Fruit fly (Drosophila melanogaster): ENCODE data around the gene GV1.
A peak's percentile ranks its signal among the peaks of the same experiment; 100 is the strongest.

The GV1 gene

dm6 chr3L:1866021-1866811, 55.8 kb downstream of the GV1 start:
- TF ChIP-seq nom (GFP tag; optimal IDR thresholded peaks at IDR 0.05) (peak; percentile 69), pfk (GFP tag; optimal IDR thresholded peaks at IDR 0.05) (no peak), CG10543 (GFP tag; optimal IDR thresholded peaks at IDR 0.05) (peak; percentile 9), pan (optimal IDR thresholded peaks at IDR 0.05) (no peak), pan (GFP tag; optimal IDR thresholded peaks at IDR 0.05 in 1 of 2, IDR thresholded peaks at IDR 0.05 in 1 of 2) (peak in 1 of 2 experiments; percentile 16), ac (GFP tag; optimal IDR thresholded peaks at IDR 0.05) (no peak), Med (GFP tag) (peak; percentile 47), CG14710 (tag; optimal IDR thresholded peaks at IDR 0.05) (no peak), aop (GFP tag; IDR thresholded peaks at IDR 0.05) (no peak), CG15479 (GFP tag; optimal IDR thresholded peaks at IDR 0.05) (peak; percentile 22), unc-4 (GFP tag; IDR thresholded peaks at IDR 0.05; ENCODE audit: partially characterized antibody) (no peak), CG17829 (tag; optimal IDR thresholded peaks at IDR 0.05) (no peak), CG13894 (tag; optimal IDR thresholded peaks at IDR 0.05) (peak; percentile 14), Oaz (GFP tag; IDR thresholded peaks at IDR 0.05) (no peak), knrl (GFP tag; IDR thresholded peaks at IDR 0.05; ENCODE audit: partially characterized antibody) (no peak), NC2α (GFP tag; optimal IDR thresholded peaks at IDR 0.05) (no peak), fu2 (GFP tag; optimal IDR thresholded peaks at IDR 0.05) (no peak), gem (tag; optimal IDR thresholded peaks at IDR 0.05) (no peak), Atf6 (GFP tag; IDR thresholded peaks at IDR 0.05) (no peak), CG34422 (GFP tag; IDR thresholded peaks at IDR 0.05) (peak; percentile 34; the same call in 1 of the 3 replicates), grn (GFP tag; optimal IDR thresholded peaks at IDR 0.05) (peak; percentile 25), CG4360 (GFP tag; IDR thresholded peaks at IDR 0.05) (no peak), CG10431 (GFP tag; optimal IDR thresholded peaks at IDR 0.05) (no peak), CG1529 (GFP tag; optimal IDR thresholded peaks at IDR 0.05) (no peak), CG2889 (GFP tag; IDR thresholded peaks at IDR 0.05) (0 out of 3 replicates have a peak, but pooled peaks have one; percentile 30), CG4617 (GFP tag; optimal IDR thresholded peaks at IDR 0.05; ENCODE audit: borderline replicate concordance) (no peak), shn (GFP tag; optimal IDR thresholded peaks at IDR 0.05) (no peak), crp (GFP tag; optimal IDR thresholded peaks at IDR 0.05) (no peak), CG34376 (GFP tag; optimal IDR thresholded peaks at IDR 0.05) (peak; percentile 14), ewg (GFP tag; optimal IDR thresholded peaks at IDR 0.05) (peak; percentile 61), CG8478 (optimal IDR thresholded peaks at IDR 0.05) (no peak), sd (tag; optimal IDR thresholded peaks at IDR 0.05) (peak; percentile 64), nerfin-2 (GFP tag; IDR thresholded peaks at IDR 0.05; ENCODE audit: partially characterized antibody) (no peak), Nf-YA (GFP tag; IDR thresholded peaks at IDR 0.05) (0 out of 2 replicates have a peak, but pooled peaks have one; percentile 19), ci (GFP tag; IDR thresholded peaks at IDR 0.05) (0 out of 3 replicates have a peak, but pooled peaks have one; percentile 16), CG14860 (GFP tag; IDR thresholded peaks at IDR 0.05; ENCODE audit: partially characterized antibody) (no peak), CG12769 (tag; optimal IDR thresholded peaks at IDR 0.05) (peak; percentile 17), Nf-YC (tag; optimal IDR thresholded peaks at IDR 0.05) (no peak), crol (GFP tag; IDR thresholded peaks at IDR 0.05) (peak; percentile 59), dysf (GFP tag; IDR thresholded peaks at IDR 0.05) (0 out of 3 replicates have a peak, but pooled peaks have one; percentile 30), sisA (GFP tag; IDR thresholded peaks at IDR 0.05) (no peak), Bgb (GFP tag; IDR thresholded peaks at IDR 0.05; ENCODE audit: partially characterized antibody) (0 out of 2 replicates have a peak, but pooled peaks have one; percentile 9), rib (GFP tag; IDR thresholded peaks at IDR 0.05) (peak; percentile 35; the same call in 1 of the 2 replicates)
